Worm (Caenorhabditis elegans) whole organism, L4/young adult: Measurements from ENCODE around the gene F56B3.4.

Experiments used
- W03F9.2 ChIP-seq: fragments of 150-350 bp; optimal IDR thresholded peaks from 2 replicates; lab custom pipeline; 2014; ENCODE audit warnings: missing biosample characterization, missing genetic modification characterization
- dao-5 ChIP-seq: sonication (generic microtip); optimal IDR thresholded peaks from 2 replicates; lab custom pipeline; 2016; ENCODE audit warnings: missing genotype, missing genetic modification characterization, moderate library complexity, missing compliant biosample characterization
- him-1 ChIP-seq: sonication (generic microtip); optimal IDR thresholded peaks from 2 replicates; lab custom pipeline; 2016; ENCODE audit warnings: missing genotype, missing genetic modification reagents, missing genetic modification characterization, missing compliant biosample characterization

F56B3.4 gene

DNA sequence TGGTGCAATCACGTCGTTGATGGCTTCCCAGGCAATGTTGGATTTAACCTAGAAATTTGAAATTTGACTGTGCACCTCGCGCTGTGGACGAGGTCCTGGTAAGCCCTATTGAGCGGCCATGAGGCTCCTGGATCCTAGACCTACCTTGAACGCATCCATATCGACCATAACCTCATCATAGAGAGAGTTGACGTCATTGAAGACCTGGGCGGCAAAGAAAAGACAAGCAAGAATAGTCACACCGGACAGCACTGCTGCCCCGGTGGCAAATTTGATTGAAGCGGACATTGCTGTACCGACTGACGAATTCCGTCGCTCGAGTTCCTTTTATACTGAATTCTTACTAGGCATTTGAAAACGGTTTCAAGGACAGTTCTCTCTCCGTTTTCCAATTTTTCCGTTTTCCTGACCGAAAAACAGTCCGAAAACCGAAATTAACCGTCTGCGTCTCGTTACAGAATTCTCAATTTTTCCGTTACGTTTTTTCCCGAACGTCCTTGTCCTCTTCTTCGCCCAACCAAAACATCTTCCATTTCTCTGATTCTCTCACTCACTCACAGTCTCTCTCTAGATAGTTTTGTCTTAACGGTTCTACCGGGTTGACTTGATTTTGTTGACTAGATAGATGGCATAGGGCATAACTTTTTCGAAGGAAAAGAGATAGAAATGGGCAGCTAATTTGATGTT, 30.6 kb downstream of the F56B3.4 start, which contains the start of gene col-103:
col-103 (minus strand) TSS at position 302 of the 687 bp plus-strand sequence.
- no peak for TF ChIP-seq W03F9.2 (tag; lab: Kevin White, UChicago)
- no peak for TF ChIP-seq dao-5 (tag; lab: Kevin White, UChicago)
- no peak for TF ChIP-seq him-1 (tag; lab: Kevin White, UChicago)

DNA sequence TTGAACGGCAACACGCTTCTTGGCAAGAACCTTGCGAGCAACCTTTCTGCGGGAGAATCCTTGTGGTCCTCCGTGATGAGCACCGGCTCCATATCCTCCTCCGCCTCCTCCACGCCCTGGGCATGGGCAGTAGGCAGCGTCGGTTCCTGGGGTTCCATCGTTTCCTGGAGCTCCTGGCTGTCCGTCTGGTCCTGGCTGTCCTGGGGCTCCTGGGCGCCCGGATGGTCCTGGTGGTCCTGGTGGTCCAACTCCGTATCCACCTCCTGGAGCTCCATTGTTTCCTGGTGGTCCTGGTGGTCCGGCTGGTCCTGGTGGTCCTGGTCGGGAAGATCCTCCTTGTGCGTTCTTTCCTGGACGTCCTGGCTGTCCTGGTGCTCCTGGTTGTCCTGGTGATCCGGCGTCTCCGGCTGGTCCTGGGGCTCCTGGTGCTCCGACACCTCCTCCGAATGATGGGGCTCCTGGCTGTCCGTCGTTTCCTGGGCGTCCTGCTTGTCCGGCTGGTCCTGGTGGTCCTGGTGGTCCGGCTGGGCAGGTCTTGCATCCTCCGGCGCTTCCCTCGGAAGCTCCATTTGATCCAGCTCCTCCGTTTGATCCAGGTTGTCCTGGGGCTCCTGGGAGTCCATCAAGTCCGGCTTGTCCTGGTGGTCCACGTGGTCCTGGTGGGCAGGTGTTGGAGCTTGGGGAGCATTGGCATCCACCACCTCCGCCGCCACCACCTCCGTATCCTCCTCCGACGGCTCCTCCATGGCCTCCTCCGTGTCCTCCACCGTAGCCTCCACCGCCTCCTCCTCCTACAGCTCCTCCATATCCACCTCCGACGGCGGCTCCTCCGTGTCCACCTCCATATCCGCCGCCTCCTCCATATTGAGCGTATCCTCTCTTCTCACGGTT, 31.3 kb downstream of the F56B3.4 start:
- TF ChIP-seq him-1 (tag; lab: Kevin White, UChicago) (no peak), W03F9.2 (tag; lab: Kevin White, UChicago) (no peak), dao-5 (tag; lab: Kevin White, UChicago) (no peak)

DNA sequence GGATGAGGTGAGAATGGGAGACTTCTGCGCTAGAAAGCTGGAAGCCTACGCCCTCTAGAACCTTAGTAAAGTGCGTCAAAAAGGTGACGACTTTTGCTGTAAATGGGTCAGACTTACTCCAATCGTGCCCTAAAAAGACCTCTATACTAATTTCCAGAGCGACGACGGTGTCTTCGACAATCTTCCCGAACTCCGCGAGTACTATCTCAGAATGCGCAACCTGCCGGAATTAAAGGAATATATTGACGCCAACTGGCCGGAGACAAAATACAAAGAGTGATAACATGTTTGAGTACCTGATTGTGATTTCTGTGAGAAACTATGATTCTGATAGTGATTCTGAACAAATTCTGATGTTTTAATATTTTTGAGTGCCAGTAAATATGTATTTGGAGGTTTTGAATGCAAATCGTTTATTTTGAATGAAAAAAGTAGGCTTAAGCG, 32.0 kb downstream of the F56B3.4 start:
- TF ChIP-seq W03F9.2 (tag; lab: Kevin White, UChicago) (no peak), him-1 (tag; lab: Kevin White, UChicago) (no peak), dao-5 (tag; lab: Kevin White, UChicago) (no peak)

- TF ChIP-seq W03F9.2 (tag; lab: Kevin White, UChicago): no peak
Measured at ce11 chrIV:760267-760666, 33.8 kb downstream of the F56B3.4 start, which contains the start of gene gst-40. gst-40 (plus strand) TSS chrIV:760502.

DNA sequence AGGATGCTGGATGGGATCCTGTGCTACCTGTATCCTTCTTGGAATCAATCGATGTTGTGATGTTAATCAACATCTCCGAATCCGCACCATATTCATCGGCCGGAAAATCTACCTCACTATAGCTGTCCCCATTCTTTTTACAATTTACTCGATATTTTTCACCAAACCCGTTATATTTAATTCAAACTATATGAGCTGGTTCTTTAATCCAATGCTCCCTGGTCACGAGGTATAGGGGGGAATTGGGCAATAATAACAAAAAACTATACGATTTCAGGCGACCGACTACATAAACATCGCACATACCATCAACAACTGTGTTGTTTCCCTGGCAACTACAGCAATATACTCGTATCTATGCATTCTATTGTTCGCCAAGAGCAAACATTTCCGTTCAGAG, 36.5 kb downstream of the F56B3.4 start:
- TF ChIP-seq dao-5 (tag; lab: Kevin White, UChicago) (no peak), him-1 (tag; lab: Kevin White, UChicago) (no peak), W03F9.2 (tag; lab: Kevin White, UChicago) (no peak)

- TF ChIP-seq him-1 (tag; lab: Kevin White, UChicago) (no peak), dao-5 (tag; lab: Kevin White, UChicago) (no peak), W03F9.2 (tag; lab: Kevin White, UChicago) (no peak)
Measured at ce11 chrIV:756956-757355, 37.1 kb downstream of the F56B3.4 start.

DNA sequence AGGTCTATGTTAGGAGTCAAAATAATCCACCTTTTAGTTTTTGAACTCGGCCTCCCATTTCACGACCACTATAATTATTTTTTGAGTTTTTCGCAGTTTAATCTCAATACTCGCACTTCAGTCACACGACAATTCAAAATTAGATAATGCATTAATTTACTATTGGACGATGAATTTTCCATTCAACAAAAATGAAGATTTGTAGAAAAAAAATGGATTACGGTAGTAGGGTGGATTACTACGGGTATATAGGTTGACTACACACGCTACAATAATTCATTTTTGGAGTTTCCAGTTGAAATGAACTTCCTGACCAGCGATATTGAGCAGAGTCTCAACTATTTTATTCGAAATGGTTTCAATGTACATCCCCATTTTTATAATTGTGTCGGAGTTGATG, 37.7 kb downstream of the F56B3.4 start, which contains the start of gene srt-23:
srt-23 (plus strand) TSS at position 301 of the 400 bp plus-strand sequence.
- TF ChIP-seq W03F9.2 (tag; lab: Kevin White, UChicago): no peak
- TF ChIP-seq dao-5 (tag; lab: Kevin White, UChicago): no peak
- no peak for TF ChIP-seq him-1 (tag; lab: Kevin White, UChicago)

DNA sequence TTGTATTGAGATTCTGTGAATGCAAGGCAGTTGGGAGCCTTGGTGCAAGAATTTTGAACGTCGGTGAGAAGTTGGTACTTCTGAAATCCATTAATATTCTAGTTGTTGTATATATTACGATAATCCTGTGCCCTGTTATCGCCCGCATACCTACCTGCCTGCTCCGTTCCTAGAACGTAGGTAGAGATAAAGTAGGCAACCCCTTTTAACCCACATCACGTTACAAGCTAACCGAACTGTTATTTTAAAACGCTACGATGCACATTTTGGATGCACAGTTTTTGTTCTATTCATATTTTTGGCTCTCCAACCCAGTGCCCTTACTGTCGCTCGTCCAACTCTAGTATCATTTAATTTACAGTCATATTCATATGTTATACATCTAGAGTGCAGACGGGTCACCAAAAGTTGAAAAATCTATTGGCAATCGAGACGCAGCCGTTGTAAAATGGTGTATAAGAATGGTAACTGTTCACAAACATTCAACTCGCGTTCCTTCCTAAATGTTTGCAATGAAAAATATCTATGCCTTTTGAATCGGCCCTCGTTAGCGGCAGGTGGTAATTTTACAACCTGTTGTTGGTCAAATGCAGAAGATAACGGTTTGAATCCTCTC, 39.6 kb downstream of the F56B3.4 start:
- TF ChIP-seq him-1 (tag; lab: Kevin White, UChicago) (no peak), dao-5 (tag; lab: Kevin White, UChicago) (no peak), W03F9.2 (tag; lab: Kevin White, UChicago) (no peak)

ce11 chrIV:749557-749956, 44.5 kb downstream of the F56B3.4 start:
- no peak for TF ChIP-seq dao-5 (tag; lab: Kevin White, UChicago)
- no peak for TF ChIP-seq W03F9.2 (tag; lab: Kevin White, UChicago)
- TF ChIP-seq him-1 (tag; lab: Kevin White, UChicago): no peak

- TF ChIP-seq W03F9.2 (tag; lab: Kevin White, UChicago): no peak
- TF ChIP-seq him-1 (tag; lab: Kevin White, UChicago): no peak
- no peak for TF ChIP-seq dao-5 (tag; lab: Kevin White, UChicago)
Measured at ce11 chrIV:746333-746732, 47.7 kb downstream of the F56B3.4 start.

- no peak for TF ChIP-seq W03F9.2 (tag; lab: Kevin White, UChicago)
- no peak for TF ChIP-seq dao-5 (tag; lab: Kevin White, UChicago)
- TF ChIP-seq him-1 (tag; lab: Kevin White, UChicago): no peak
Measured at ce11 chrIV:741831-742230, 52.2 kb downstream of the F56B3.4 start.

- TF ChIP-seq W03F9.2 (tag; lab: Kevin White, UChicago) (no peak), dao-5 (tag; lab: Kevin White, UChicago) (no peak), him-1 (tag; lab: Kevin White, UChicago) (no peak)
Measured at ce11 chrIV:740674-741073, 53.4 kb downstream of the F56B3.4 start.

- TF ChIP-seq dao-5 (tag; lab: Kevin White, UChicago) (no peak), him-1 (tag; lab: Kevin White, UChicago) (no peak), W03F9.2 (tag; lab: Kevin White, UChicago) (no peak)
Measured at ce11 chrIV:736447-736846, 57.6 kb downstream of the F56B3.4 start, which contains the start of gene kvs-5. kvs-5 (plus strand) TSS chrIV:736747.
